Worm (Caenorhabditis elegans): ENCODE results near the gene T05B4.9.

The T05B4.9 gene

ce11 chrV:4125552-4126084, 7.4 kb upstream of the T05B4.9 start, which contains the start of gene T05B4.12:
Gene T05B4.12, minus strand, starts transcription at chrV:4126034.
- TF ChIP-seq unc-42 (tag; optimal IDR thresholded peaks at IDR 0.05) (no peak), hlh-15 (tag; optimal IDR thresholded peaks at IDR 0.05) (no peak), ceh-34 (tag; optimal IDR thresholded peaks at IDR 0.05) (no peak), ceh-19 (GFP tag; optimal IDR thresholded peaks at IDR 0.05) (no peak), nhr-232 (tag; optimal IDR thresholded peaks at IDR 0.05) (no peak), unc-3 (GFP tag; conservative IDR thresholded peaks at IDR 0.05) (no peak), unc-3 (tag; optimal IDR thresholded peaks at IDR 0.05) (no peak), dmd-4 (tag; optimal IDR thresholded peaks at IDR 0.05; ENCODE audit: borderline replicate concordance) (no peak), Y22D7AL.16 (tag; optimal IDR thresholded peaks at IDR 0.05) (no peak), elt-4 (tag; optimal IDR thresholded peaks at IDR 0.05) (no peak), ttx-3 (tag; optimal IDR thresholded peaks at IDR 0.05) (no peak), ets-4 (tag; optimal IDR thresholded peaks at IDR 0.05) (no peak), ceh-31 (tag; optimal IDR thresholded peaks at IDR 0.05) (no peak), unc-55 (GFP tag; optimal IDR thresholded peaks at IDR 0.05) (no peak)

ce11 chrV:4122415-4122814, 4.2 kb upstream of the T05B4.9 start, which contains the start of gene phat-5:
Gene phat-5, minus strand, starts transcription at chrV:4122515.
- no peak for TF ChIP-seq nhr-232 (tag; optimal IDR thresholded peaks at IDR 0.05)
- TF ChIP-seq pax-1 (tag; optimal IDR thresholded peaks at IDR 0.05): no peak
- TF ChIP-seq hlh-30 (tag; optimal IDR thresholded peaks at IDR 0.05; ENCODE audit: insufficient read depth): no peak
- TF ChIP-seq fkh-6 (tag; optimal IDR thresholded peaks at IDR 0.05): no peak
- TF ChIP-seq K09A11.1 (tag; optimal IDR thresholded peaks at IDR 0.05; ENCODE audit: insufficient read depth): no peak
- no peak for TF ChIP-seq elt-2 (tag; optimal IDR thresholded peaks at IDR 0.05)
- no peak for TF ChIP-seq C08G9.2 (tag; optimal IDR thresholded peaks at IDR 0.05)
- TF ChIP-seq ceh-2 (tag; optimal IDR thresholded peaks at IDR 0.05): no peak
- TF ChIP-seq hlh-6 (tag; optimal IDR thresholded peaks at IDR 0.05): no peak
- no peak for TF ChIP-seq dve-1 (tag; optimal IDR thresholded peaks at IDR 0.05)
- TF ChIP-seq tbx-7 (tag; optimal IDR thresholded peaks at IDR 0.05): no peak
- TF ChIP-seq unc-55 (GFP tag; optimal IDR thresholded peaks at IDR 0.05): no peak
- no peak for TF ChIP-seq ceh-30 (tag; optimal IDR thresholded peaks at IDR 0.05)
- TF ChIP-seq syd-9 (tag; optimal IDR thresholded peaks at IDR 0.05): no peak
- no peak for TF ChIP-seq ceh-18 (tag; optimal IDR thresholded peaks at IDR 0.05)
- TF ChIP-seq pros-1 (tag; optimal IDR thresholded peaks at IDR 0.05): no peak
- TF ChIP-seq ceh-9 (tag; optimal IDR thresholded peaks at IDR 0.05): no peak
- no peak for TF ChIP-seq T23F11.4 (GFP tag; optimal IDR thresholded peaks at IDR 0.05)
- TF ChIP-seq ets-4 (tag; optimal IDR thresholded peaks at IDR 0.05): no peak
- no peak for TF ChIP-seq elt-4 (tag; optimal IDR thresholded peaks at IDR 0.05)

DNA sequence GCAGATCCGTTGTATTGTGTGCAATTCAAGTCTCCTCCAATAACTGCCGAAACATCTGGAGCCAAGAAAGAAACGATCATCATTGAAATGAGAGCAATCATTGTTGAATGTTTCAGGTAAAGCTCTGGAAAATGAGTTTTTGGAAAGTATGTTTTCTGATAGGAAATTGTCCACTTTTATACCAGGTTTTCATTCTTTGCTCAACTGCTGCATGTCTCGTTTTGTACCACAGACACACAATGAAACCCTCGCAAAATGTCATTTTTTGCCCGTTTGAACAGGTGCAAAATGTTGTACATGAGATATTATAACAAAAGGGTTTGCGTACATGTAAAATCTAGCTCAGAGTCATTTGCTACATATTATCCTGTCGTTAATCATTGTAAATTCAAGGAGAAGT, 2.4 kb upstream of the T05B4.9 start, which contains the start of gene T05B4.10:
T05B4.10 (minus strand) TSS at position 101 of the 400 bp plus-strand sequence.
- TF ChIP-seq unc-3 (GFP tag; conservative IDR thresholded peaks at IDR 0.05): no peak
- no peak for TF ChIP-seq unc-3 (tag; optimal IDR thresholded peaks at IDR 0.05)
- TF ChIP-seq pha-4 (tag; optimal IDR thresholded peaks at IDR 0.05): no peak
- TF ChIP-seq pha-2 (tag; optimal IDR thresholded peaks at IDR 0.05): no peak
- TF ChIP-seq unc-86 (tag; optimal IDR thresholded peaks at IDR 0.05): no peak
- no peak for TF ChIP-seq ama-1 (optimal IDR thresholded peaks at IDR 0.05)
- no peak for TF ChIP-seq tbx-7 (tag; optimal IDR thresholded peaks at IDR 0.05)
- TF ChIP-seq madf-2 (tag; optimal IDR thresholded peaks at IDR 0.05): no peak
- TF ChIP-seq eyg-1 (tag; optimal IDR thresholded peaks at IDR 0.05): no peak
- no peak for TF ChIP-seq ceh-2 (tag; optimal IDR thresholded peaks at IDR 0.05)

DNA sequence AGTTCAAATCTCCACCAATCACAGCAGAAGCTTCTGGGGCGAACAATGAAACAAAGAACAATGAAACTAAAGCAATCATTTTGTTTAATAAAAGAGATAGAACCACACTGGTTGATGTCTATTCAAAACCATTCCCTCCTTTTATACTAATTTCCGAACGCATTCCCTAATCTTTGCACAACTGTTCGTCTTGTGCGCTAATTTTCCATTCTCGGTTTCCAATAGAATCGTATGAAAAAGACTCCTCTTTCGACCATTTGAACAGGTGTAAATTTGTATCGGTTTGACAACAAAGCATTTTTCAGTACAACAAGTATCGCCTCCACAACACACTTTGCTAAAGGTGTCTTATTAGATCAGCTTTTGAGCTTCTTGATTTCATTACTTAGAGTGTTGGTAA, 2.2 kb downstream of the T05B4.9 start, which contains the start of gene T05B4.8:
T05B4.8 (minus strand) TSS at position 101 of the 400 bp plus-strand sequence.
- TF ChIP-seq ceh-18 (tag; optimal IDR thresholded peaks at IDR 0.05) (no peak), ets-4 (tag; optimal IDR thresholded peaks at IDR 0.05) (no peak), unc-55 (GFP tag; optimal IDR thresholded peaks at IDR 0.05) (no peak), pha-2 (tag; optimal IDR thresholded peaks at IDR 0.05) (no peak), elt-4 (tag; optimal IDR thresholded peaks at IDR 0.05) (no peak), fax-1 (tag; optimal IDR thresholded peaks at IDR 0.05) (no peak), che-1 (tag; optimal IDR thresholded peaks at IDR 0.05) (no peak), pha-4 (tag; optimal IDR thresholded peaks at IDR 0.05) (no peak), pax-1 (tag; optimal IDR thresholded peaks at IDR 0.05) (no peak), sdc-2 (tag; optimal IDR thresholded peaks at IDR 0.05) (no peak), C38D4.7 (GFP tag; optimal IDR thresholded peaks at IDR 0.05) (no peak), lim-6 (tag; optimal IDR thresholded peaks at IDR 0.05) (no peak), ceh-48 (tag; optimal IDR thresholded peaks at IDR 0.05) (no peak)

Measured in whole organism, late embryonic.